Fruit fly (Drosophila melanogaster) whole organism, prepupa: ENCODE data around the gene Cpr72Eb.
A peak's percentile ranks its signal among the peaks of the same experiment; 100 is the strongest.

Experiments used
- CG10669 ChIP-seq: fragments of 200-800 bp; sonication (Bioruptor generic); optimal IDR thresholded peaks from 3 replicates; lab custom pipeline; 2018; ENCODE audit warnings: missing biosample characterization, mild to moderate bottlenecking, missing genetic modification characterization, moderate library complexity
- CG11294 ChIP-seq: fragments of 200-800 bp; sonication (Bioruptor generic); IDR thresholded peaks from 2 replicates; pipeline ENCODE4 v1.3.6; 2022; ENCODE audit warnings: missing biosample characterization, missing genetic modification characterization
- CG11762 ChIP-seq: fragments of 200-800 bp; sonication (Bioruptor generic); optimal IDR thresholded peaks from 3 replicates; lab custom pipeline; 2016; ENCODE audit warnings: missing biosample characterization, missing genetic modification characterization; ENCODE audit not compliant: insufficient read depth
- CG11902 ChIP-seq: fragments of 200-800 bp; sonication (Bioruptor generic); optimal IDR thresholded peaks from 3 replicates; lab custom pipeline; 2016; ENCODE audit warnings: missing biosample characterization, missing genetic modification characterization
- CG1621 ChIP-seq: fragments of 200-800 bp; sonication (Bioruptor generic); optimal IDR thresholded peaks from 3 replicates; lab custom pipeline; 2018; ENCODE audit warnings: missing biosample characterization, mild to moderate bottlenecking, missing genetic modification characterization
- CG16779 ChIP-seq: fragments of 200-800 bp; sonication (Bioruptor generic); optimal IDR thresholded peaks from 3 replicates; lab custom pipeline; 2017; ENCODE audit warnings: missing biosample characterization, mild to moderate bottlenecking, missing genetic modification characterization
- CG3032 ChIP-seq: fragments of 200-800 bp; optimal IDR thresholded peaks from 2 replicates; lab custom pipeline; 2019; ENCODE audit warnings: missing biosample characterization, mild to moderate bottlenecking, missing genetic modification characterization, moderate library complexity
- CG32006 ChIP-seq: fragments of 200-800 bp; sonication (Bioruptor generic); optimal IDR thresholded peaks from 3 replicates; lab custom pipeline; 2017; ENCODE audit warnings: missing biosample characterization, mild to moderate bottlenecking, missing genetic modification characterization
- CG34406 ChIP-seq: fragments of 200-800 bp; sonication (Bioruptor generic); optimal IDR thresholded peaks from 3 replicates; lab custom pipeline; 2016; ENCODE audit warnings: missing biosample characterization, missing genetic modification characterization
- CG6163 ChIP-seq: fragments of 200-800 bp; sonication (Bioruptor generic); IDR thresholded peaks from 3 replicates; pipeline ENCODE4 v1.3.6; 2022; ENCODE audit warnings: missing biosample characterization, missing genetic modification characterization
- CG6276 ChIP-seq: fragments of 200-800 bp; sonication (Bioruptor generic); optimal IDR thresholded peaks from 2 replicates; lab custom pipeline; 2017; ENCODE audit warnings: missing biosample characterization, mild to moderate bottlenecking, missing genetic modification characterization
- CG6792 ChIP-seq: fragments of 200-800 bp; sonication (Bioruptor generic); optimal IDR thresholded peaks from 3 replicates; lab custom pipeline; 2016; ENCODE audit warnings: missing biosample characterization, missing genetic modification characterization
- CG6808 ChIP-seq: fragments of 200-800 bp; sonication (Bioruptor generic); optimal IDR thresholded peaks from 3 replicates; lab custom pipeline; 2017; ENCODE audit warnings: missing biosample characterization, missing genetic modification characterization, mild to moderate bottlenecking, moderate library complexity, missing genetic modification reagents
- CG8119 ChIP-seq: fragments of 200-800 bp; sonication (Bioruptor generic); IDR thresholded peaks from 3 replicates; pipeline ENCODE4 v1.3.6; 2022; ENCODE audit warnings: missing biosample characterization, missing genetic modification characterization
- CG8319 ChIP-seq: fragments of 200-800 bp; sonication (Bioruptor generic); optimal IDR thresholded peaks from 3 replicates; lab custom pipeline; 2016; ENCODE audit warnings: missing biosample characterization, missing genetic modification characterization
- CG8632 ChIP-seq: fragments of 200-800 bp; sonication (Bioruptor generic); optimal IDR thresholded peaks from 3 replicates; lab custom pipeline; 2016; ENCODE audit warnings: missing biosample characterization, missing genetic modification characterization
- Eip75B ChIP-seq: fragments of 200-800 bp; sonication (Bioruptor generic); optimal IDR thresholded peaks from 3 replicates; lab custom pipeline; 2016; ENCODE audit warnings: missing biosample characterization, missing genetic modification characterization
- Eip93F ChIP-seq: fragments of 200-800 bp; sonication (Bioruptor generic); optimal IDR thresholded peaks from 2 replicates; lab custom pipeline; 2016; ENCODE audit warnings: missing biosample characterization, mild to moderate bottlenecking, missing genetic modification characterization
- Ets96B ChIP-seq: fragments of 200-800 bp; optimal IDR thresholded peaks from 2 replicates; lab custom pipeline; 2019; ENCODE audit warnings: missing biosample characterization, mild to moderate bottlenecking, missing genetic modification characterization, moderate library complexity
- Hr4 ChIP-seq: fragments of 200-800 bp; sonication (Bioruptor generic); optimal IDR thresholded peaks from 3 replicates; lab custom pipeline; 2016; ENCODE audit warnings: missing biosample characterization, missing genetic modification characterization
- Lpt ChIP-seq: fragments of 200-800 bp; sonication (Bioruptor generic); optimal IDR thresholded peaks from 3 replicates; lab custom pipeline; 2016; ENCODE audit warnings: missing biosample characterization, missing genetic modification characterization
- Met ChIP-seq: fragments of 200-800 bp; sonication (Bioruptor generic); optimal IDR thresholded peaks from 3 replicates; lab custom pipeline; 2016; ENCODE audit warnings: missing biosample characterization, missing genetic modification characterization
- OdsH ChIP-seq: fragments of 200-800 bp; sonication (Bioruptor generic); optimal IDR thresholded peaks from 3 replicates; lab custom pipeline; 2016; ENCODE audit warnings: missing biosample characterization, missing genetic modification characterization
- Smox ChIP-seq: fragments of 200-800 bp; sonication (Bioruptor generic); optimal IDR thresholded peaks from 3 replicates; lab custom pipeline; 2016; ENCODE audit warnings: missing biosample characterization, missing genetic modification characterization
- Sox14 ChIP-seq: fragments of 200-800 bp; sonication (Bioruptor generic); optimal IDR thresholded peaks from 3 replicates; lab custom pipeline; 2016; ENCODE audit warnings: missing biosample characterization, missing genetic modification characterization
- cyc ChIP-seq: fragments of 200-800 bp; sonication (Bioruptor generic); optimal IDR thresholded peaks from 3 replicates; lab custom pipeline; 2016; ENCODE audit warnings: missing biosample characterization, missing genetic modification characterization
- dac ChIP-seq: fragments of 200-800 bp; sonication (Bioruptor generic); optimal IDR thresholded peaks from 2 replicates; lab custom pipeline; 2017; ENCODE audit warnings: missing biosample characterization, mild to moderate bottlenecking, missing genetic modification characterization
- dsx ChIP-seq: fragments of 200-800 bp; optimal IDR thresholded peaks from 3 replicates; lab custom pipeline; 2019; ENCODE audit warnings: missing biosample characterization, mild to moderate bottlenecking, missing genetic modification characterization, moderate library complexity; ENCODE audit not compliant: poor library complexity, severe bottlenecking
- eg ChIP-seq: fragments of 200-800 bp; sonication (Bioruptor generic); IDR thresholded peaks from 3 replicates; pipeline ENCODE4 v1.3.6; 2022; ENCODE audit warnings: missing biosample characterization, missing genetic modification characterization
- esn ChIP-seq: fragments of 200-800 bp; sonication (Bioruptor generic); optimal IDR thresholded peaks from 2 replicates; lab custom pipeline; 2016; ENCODE audit warnings: missing biosample characterization, mild to moderate bottlenecking, missing genetic modification characterization, moderate library complexity
- fd59A ChIP-seq: fragments of 200-800 bp; sonication (Bioruptor generic); optimal IDR thresholded peaks from 2 replicates; lab custom pipeline; 2017; ENCODE audit warnings: missing biosample characterization, mild to moderate bottlenecking, missing genetic modification characterization, missing genetic modification reagents
- fkh ChIP-seq: fragments of 200-800 bp; sonication (Bioruptor generic); optimal IDR thresholded peaks from 3 replicates; lab custom pipeline; 2017; ENCODE audit warnings: missing biosample characterization, mild to moderate bottlenecking, missing genetic modification characterization, moderate library complexity
- lz ChIP-seq: fragments of 200-800 bp; sonication (Bioruptor generic); optimal IDR thresholded peaks from 3 replicates; lab custom pipeline; 2016; ENCODE audit warnings: missing biosample characterization, missing genetic modification characterization
- net ChIP-seq: fragments of 200-800 bp; sonication (Bioruptor generic); optimal IDR thresholded peaks from 3 replicates; lab custom pipeline; 2016; ENCODE audit warnings: missing biosample characterization, missing genetic modification characterization
- pdm3 ChIP-seq: fragments of 200-800 bp; sonication (Bioruptor generic); optimal IDR thresholded peaks from 3 replicates; lab custom pipeline; 2016; ENCODE audit warnings: missing biosample characterization, missing genetic modification characterization
- salr ChIP-seq, 2 experiments: fragments of 200-800 bp; sonication (Bioruptor generic); optimal IDR thresholded peaks; 3 replicates each; lab custom pipeline; 2016 to 2018; ENCODE audit warnings: missing biosample characterization in 2 of 2, missing genetic modification characterization in 2 of 2, mild to moderate bottlenecking in 1 of 2
- spab ChIP-seq: fragments of 200-800 bp; sonication (Bioruptor generic); optimal IDR thresholded peaks from 2 replicates; lab custom pipeline; 2017; ENCODE audit warnings: missing biosample characterization, mild to moderate bottlenecking, missing genetic modification characterization, missing genetic modification reagents
- ss ChIP-seq, 2 experiments: fragments of 200-800 bp; sonication (Bioruptor generic); optimal IDR thresholded peaks; 2 replicates in 1 of 2; 3 replicates in 1 of 2; lab custom pipeline; 2017 to 2018; ENCODE audit warnings: mild to moderate bottlenecking in 2 of 2, missing biosample characterization in 2 of 2, missing genetic modification characterization in 2 of 2, moderate library complexity in 1 of 2
- svp ChIP-seq: fragments of 200-800 bp; sonication (Bioruptor generic); peaks from one replicate; lab custom pipeline; 2016; ENCODE audit warnings: missing biosample characterization, missing genetic modification characterization
- vri ChIP-seq: fragments of 200-800 bp; sonication (Bioruptor generic); optimal IDR thresholded peaks from 3 replicates; lab custom pipeline; 2016; ENCODE audit warnings: missing biosample characterization, mild to moderate bottlenecking, missing genetic modification characterization

The Cpr72Eb gene

DNA sequence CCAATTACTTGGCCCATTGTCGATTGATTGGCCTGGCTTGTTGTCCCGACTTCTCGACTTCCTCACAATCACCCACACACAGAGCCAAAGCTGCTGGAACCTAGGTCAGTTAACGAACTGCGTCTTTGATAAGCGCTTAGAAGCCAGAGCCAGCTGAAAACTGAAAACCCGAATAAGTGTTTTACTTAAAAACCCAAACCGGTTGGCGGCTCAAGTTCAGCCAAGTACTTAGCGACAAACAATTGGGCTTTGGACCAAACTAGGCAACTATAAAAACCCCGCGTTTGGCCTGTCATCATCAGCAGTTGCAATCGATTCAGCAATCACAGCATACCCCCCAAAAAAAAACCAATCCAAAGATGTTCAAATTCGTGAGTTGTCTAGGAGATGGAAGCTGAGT lies 41.3 kb upstream of the Cpr72Eb start, which contains the start of gene CG13059:
CG13059 (plus strand) TSS at position 301 of the 400 bp plus-strand sequence.
- TF ChIP-seq fd59A (GFP tag; lab: Kevin White, UChicago) (no peak), CG6163 (GFP tag; lab: Robert Waterston, UW) (no peak), ss (GFP tag; optimal IDR thresholded peaks at IDR 0.05; lab: Kevin White, UChicago) (no peak), Lpt (GFP tag; lab: Kevin White, UChicago) (no peak), CG8319 (GFP tag; lab: Kevin White, UChicago) (no peak), CG11902 (GFP tag; lab: Kevin White, UChicago) (no peak), Eip75B (no peak), CG34406 (GFP tag; lab: Kevin White, UChicago) (no peak), CG6792 (GFP tag; lab: Kevin White, UChicago) (no peak), svp (GFP tag; lab: Kevin White, UChicago) (no peak), Smox (GFP tag; lab: Kevin White, UChicago) (no peak), CG11762 (no peak)

DNA sequence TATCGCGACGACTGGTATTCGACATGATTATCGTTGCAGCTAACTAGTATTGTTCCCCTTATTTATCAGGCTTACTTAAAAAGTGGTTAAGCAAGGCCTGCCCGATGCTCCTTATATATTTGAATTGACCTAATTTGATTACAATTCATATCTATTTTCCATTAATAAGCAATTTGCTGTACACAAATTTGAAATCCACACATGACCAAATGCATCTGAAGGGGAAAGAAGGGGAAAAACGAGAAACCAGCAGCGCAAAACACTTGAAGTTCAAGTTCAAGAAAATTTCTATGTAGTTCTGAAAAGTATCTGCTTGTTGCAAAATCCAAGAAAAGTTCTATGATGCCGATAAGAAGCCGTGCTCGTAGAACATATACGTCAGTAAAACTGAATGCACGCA lies 38.0 kb upstream of the Cpr72Eb start, which contains the start of the genes CG13040 and CG13039:
CG13040 (minus strand) TSS at position 101 of the 400 bp plus-strand sequence.
CG13039 (minus strand) TSS at position 106 of the 400 bp plus-strand sequence.
- TF ChIP-seq dsx (GFP tag; lab: Kevin White, UChicago) (no peak), CG6792 (GFP tag; lab: Kevin White, UChicago) (no peak), CG8119 (no peak), Hr4 (no peak), CG1621 (no peak), CG11294 (GFP tag; lab: Robert Waterston, UW) (no peak)
- TF ChIP-seq, all 60 proteins: peak for 0

DNA sequence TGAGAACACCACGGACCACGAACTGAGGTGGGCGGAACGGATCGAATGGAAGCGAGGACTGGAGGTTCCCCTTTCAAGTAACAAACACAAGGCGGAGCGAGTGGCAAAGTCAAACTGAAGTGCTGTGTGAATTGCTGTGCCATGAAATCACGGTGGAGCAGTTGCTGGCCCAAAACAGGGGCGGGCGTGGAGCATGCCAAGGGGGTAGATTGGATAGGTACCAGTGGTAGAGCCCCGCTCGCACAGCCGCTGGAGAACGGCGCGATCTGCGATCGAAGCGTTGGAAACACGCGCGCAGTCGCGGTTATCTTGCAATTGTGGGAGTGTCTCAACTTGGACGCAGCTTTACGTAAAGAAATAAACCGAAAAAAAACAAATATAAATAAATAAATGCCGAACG lies 36.9 kb upstream of the Cpr72Eb start, which contains the start of gene CG13038:
CG13038 (minus strand) TSS at position 118 of the 400 bp plus-strand sequence.
- TF ChIP-seq CG6163 (GFP tag; lab: Robert Waterston, UW) (0 out of 3 replicates have a peak, but pooled peaks have one; percentile 27), eg (GFP tag; lab: Robert Waterston, UW) (peak; percentile 48), svp (GFP tag; lab: Kevin White, UChicago) (peak; percentile 16), ss (GFP tag; optimal IDR thresholded peaks at IDR 0.05; lab: Kevin White, UChicago) (peak in 1 of 2 experiments; percentile 15), CG16779 (no peak)

dm6 chr3L:16328207-16328891 lies 36.4 kb upstream of the Cpr72Eb start, which contains the start of gene CG13058:
CG13058 (plus strand) TSS chr3L:16328841.
- TF ChIP-seq CG1621 (peak; percentile 15), Smox (GFP tag; lab: Kevin White, UChicago) (no peak), CG6163 (GFP tag; lab: Robert Waterston, UW) (0 out of 3 replicates have a peak, but pooled peaks have one; percentile 42), spab (no peak), fkh (peak; percentile 67), Hr4 (peak; percentile 85), salr (GFP tag; optimal IDR thresholded peaks at IDR 0.05; lab: Kevin White, UChicago) (peak; percentile 42 to 64), CG6808 (peak; percentile 40), vri (GFP tag; lab: Kevin White, UChicago) (no peak), cyc (no peak), CG32006 (GFP tag; lab: Kevin White, UChicago) (peak; percentile 85), esn (GFP tag; lab: Kevin White, UChicago) (no peak), ss (GFP tag; optimal IDR thresholded peaks at IDR 0.05; lab: Kevin White, UChicago) (no peak), eg (GFP tag; lab: Robert Waterston, UW) (peak; percentile 23; the same call in 1 of the 3 replicates), CG11294 (GFP tag; lab: Robert Waterston, UW) (peak; percentile 48; the same call in 1 of the 2 replicates), dac (peak; percentile 35), OdsH (peak; percentile 55), pdm3 (peak; percentile 73), Ets96B (tag; lab: Kevin White, UChicago) (peak; percentile 71), lz (GFP tag; lab: Kevin White, UChicago) (no peak), CG6276 (GFP tag; lab: Kevin White, UChicago) (peak; percentile 79), svp (GFP tag; lab: Kevin White, UChicago) (no peak), Lpt (GFP tag; lab: Kevin White, UChicago) (peak; percentile 65), fd59A (GFP tag; lab: Kevin White, UChicago) (peak; percentile 61), CG10669 (GFP tag; lab: Kevin White, UChicago) (peak; percentile 62), Sox14 (GFP tag; lab: Kevin White, UChicago) (peak; percentile 39), CG11762 (peak; percentile 43), Met (GFP tag; lab: Kevin White, UChicago) (peak; percentile 9), CG6792 (GFP tag; lab: Kevin White, UChicago) (peak; percentile 21), net (peak; percentile 72), CG3032 (tag; lab: Kevin White, UChicago) (peak; percentile 32), CG8119 (peak; percentile 89), CG8632 (GFP tag; lab: Kevin White, UChicago) (peak; percentile 4), CG16779 (peak; percentile 10), Eip93F (GFP tag; lab: Kevin White, UChicago) (no peak)
